Worm (Caenorhabditis elegans) whole organism, L1 larva: ENCODE data around the gene fbxb-75.

Experiments used
- C04F5.9 ChIP-seq: sonication (generic microtip); optimal IDR thresholded peaks from 2 replicates; lab custom pipeline; 2016; ENCODE audit warnings: missing genetic modification characterization, missing compliant biosample characterization
- C34B4.2 ChIP-seq: sonication (generic microtip); optimal IDR thresholded peaks from 2 replicates; lab custom pipeline; 2017; ENCODE audit warnings: mild to moderate bottlenecking, missing genetic modification characterization, missing compliant biosample characterization
- F16B12.6 ChIP-seq: fragments of 150-350 bp; optimal IDR thresholded peaks from 2 replicates; lab custom pipeline; 2014; ENCODE audit warnings: missing biosample characterization, missing genetic modification characterization
- blmp-1 ChIP-seq: fragments of 150-350 bp; optimal IDR thresholded peaks from 2 replicates; lab custom pipeline; 2014; ENCODE audit warnings: missing biosample characterization, missing genetic modification characterization
- ceh-63 ChIP-seq: fragments of 200-800 bp; sonication (Bioruptor generic); optimal IDR thresholded peaks from 2 replicates; lab custom pipeline; 2018; ENCODE audit warnings: mild to moderate bottlenecking, missing genetic modification characterization, missing compliant biosample characterization
- ceh-82 ChIP-seq, 3 experiments: fragments of 150-350 bp in 1 of 3; sonication (generic microtip) in 2 of 3; optimal IDR thresholded peaks; 2 replicates each; lab custom pipeline; 2014 to 2017; ENCODE audit warnings: missing biosample characterization in 3 of 3, missing genetic modification characterization in 3 of 3
- ceh-90 ChIP-seq: sonication (generic microtip); optimal IDR thresholded peaks from 2 replicates; lab custom pipeline; 2016; ENCODE audit warnings: missing genetic modification characterization, missing compliant biosample characterization
- ces-1 ChIP-seq: fragments of 150-350 bp; optimal IDR thresholded peaks from 2 replicates; lab custom pipeline; 2014; ENCODE audit warnings: missing biosample characterization, missing genetic modification reagents, missing genetic modification characterization
- dpl-1 ChIP-seq, 3 experiments: fragments of 150-350 bp in 2 of 3; sonication (generic microtip) in 1 of 3; optimal IDR thresholded peaks; 2 replicates each; lab custom pipeline; 2014 to 2017; ENCODE audit warnings: missing biosample characterization in 3 of 3, missing genetic modification characterization in 3 of 3, missing genetic modification reagents in 3 of 3
- dsc-1 ChIP-seq: sonication (generic microtip); optimal IDR thresholded peaks from 2 replicates; lab custom pipeline; 2016; ENCODE audit warnings: mild to moderate bottlenecking, missing genetic modification characterization, missing compliant biosample characterization
- egl-27 ChIP-seq, 2 experiments: fragments of 150-350 bp in 1 of 2; sonication (generic microtip); optimal IDR thresholded peaks; 3 replicates each; lab custom pipeline; 2017 to 2018; ENCODE audit warnings: missing biosample characterization in 2 of 2, missing genetic modification characterization in 2 of 2, missing genetic modification reagents in 2 of 2
- fkh-10 ChIP-seq: sonication (generic microtip); optimal IDR thresholded peaks from 2 replicates; lab custom pipeline; 2017; ENCODE audit warnings: missing biosample characterization, missing genetic modification reagents, missing genetic modification characterization
- fkh-4 ChIP-seq: sonication (generic microtip); optimal IDR thresholded peaks from 2 replicates; lab custom pipeline; 2016; ENCODE audit warnings: missing compliant biosample characterization, missing genetic modification characterization, borderline replicate concordance
- fos-1 ChIP-seq: fragments of 150-350 bp; optimal IDR thresholded peaks from 2 replicates; lab custom pipeline; 2014; ENCODE audit warnings: missing biosample characterization, missing genetic modification characterization
- hpl-2 ChIP-seq: fragments of 150-350 bp; optimal IDR thresholded peaks from 2 replicates; lab custom pipeline; 2014; ENCODE audit warnings: missing biosample characterization, missing genetic modification reagents, missing genetic modification characterization
- isw-1 ChIP-seq: fragments of 200-800 bp; sonication (Bioruptor generic); IDR thresholded peaks from 2 replicates; pipeline ENCODE4 v1.3.6; 2022; ENCODE audit warnings: missing genetic modification characterization, missing compliant biosample characterization
- lin-15B ChIP-seq: fragments of 150-350 bp; sonication (generic microtip); optimal IDR thresholded peaks from 3 replicates; lab custom pipeline; 2014; ENCODE audit warnings: missing biosample characterization, missing genetic modification characterization
- lin-39 ChIP-seq: fragments of 150-350 bp; optimal IDR thresholded peaks from 2 replicates; lab custom pipeline; 2014; ENCODE audit warnings: missing biosample characterization, missing genetic modification reagents, missing genetic modification characterization
- mab-9 ChIP-seq: fragments of 200-800 bp; sonication (Bioruptor generic); IDR thresholded peaks from 2 replicates; pipeline ENCODE4 v1.3.6; 2022; ENCODE audit warnings: missing genetic modification reagents, missing genetic modification characterization, missing compliant biosample characterization
- mdl-1 ChIP-seq, 2 experiments: fragments of 150-350 bp; optimal IDR thresholded peaks; 2 replicates each; lab custom pipeline; 2014 to 2017; ENCODE audit warnings: missing biosample characterization in 2 of 2, missing genetic modification characterization in 2 of 2, inconsistent platforms in 1 of 2
- mef-2 ChIP-seq: fragments of 150-350 bp; optimal IDR thresholded peaks from 2 replicates; lab custom pipeline; 2014; ENCODE audit warnings: missing biosample characterization, missing genetic modification characterization
- mep-1 ChIP-seq: fragments of 150-350 bp; optimal IDR thresholded peaks from 2 replicates; lab custom pipeline; 2014; ENCODE audit warnings: missing biosample characterization, missing genetic modification characterization
- nhr-11 ChIP-seq: fragments of 150-350 bp; optimal IDR thresholded peaks from 2 replicates; lab custom pipeline; 2014; ENCODE audit warnings: missing biosample characterization, missing genetic modification characterization
- nhr-19 ChIP-seq: fragments of 200-800 bp; sonication (Bioruptor generic); conservative IDR thresholded peaks from 2 replicates; pipeline ENCODE4 v1.3.6; 2022; ENCODE audit warnings: missing genetic modification characterization, missing compliant biosample characterization
- nhr-20 ChIP-seq: sonication (generic microtip); optimal IDR thresholded peaks from 2 replicates; lab custom pipeline; 2016; ENCODE audit warnings: mild to moderate bottlenecking, missing genetic modification characterization, missing compliant biosample characterization
- nhr-28 ChIP-seq: fragments of 150-350 bp; optimal IDR thresholded peaks from 2 replicates; lab custom pipeline; 2014; ENCODE audit warnings: missing biosample characterization, missing genetic modification characterization
- nhr-47 ChIP-seq: sonication (generic microtip); optimal IDR thresholded peaks from 2 replicates; lab custom pipeline; 2016; ENCODE audit warnings: mild to moderate bottlenecking, missing genetic modification characterization, moderate library complexity, missing compliant biosample characterization
- nhr-84 ChIP-seq: sonication (generic microtip); optimal IDR thresholded peaks from 2 replicates; lab custom pipeline; 2017; ENCODE audit warnings: missing biosample characterization, missing genetic modification characterization
- nhr-85 ChIP-seq: sonication (generic microtip); peaks from one replicate; lab custom pipeline; 2016; ENCODE audit warnings: missing genetic modification characterization, inconsistent platforms, missing compliant biosample characterization
- nhr-90 ChIP-seq: sonication (generic microtip); optimal IDR thresholded peaks from 2 replicates; lab custom pipeline; 2016; ENCODE audit warnings: mild to moderate bottlenecking, missing genetic modification characterization, missing compliant biosample characterization; ENCODE audit not compliant: poor library complexity
- pax-3 ChIP-seq: fragments of 200-800 bp; sonication (Bioruptor generic); optimal IDR thresholded peaks from 2 replicates; lab custom pipeline; 2018; ENCODE audit warnings: mild to moderate bottlenecking, missing genetic modification characterization, moderate library complexity, missing compliant biosample characterization
- rnt-1 ChIP-seq: sonication (generic microtip); optimal IDR thresholded peaks from 2 replicates; lab custom pipeline; 2016; ENCODE audit warnings: mild to moderate bottlenecking, missing genetic modification characterization, moderate library complexity, missing compliant biosample characterization
- skn-1 ChIP-seq: fragments of 150-350 bp; optimal IDR thresholded peaks from 2 replicates; lab custom pipeline; 2014; ENCODE audit warnings: missing biosample characterization, missing genetic modification characterization
- snu-23 ChIP-seq: sonication (generic microtip); optimal IDR thresholded peaks from 2 replicates; lab custom pipeline; 2016; ENCODE audit warnings: missing genetic modification characterization, missing compliant biosample characterization
- sox-4 ChIP-seq: sonication (generic microtip); optimal IDR thresholded peaks from 2 replicates; lab custom pipeline; 2016; ENCODE audit warnings: missing genetic modification characterization, missing compliant biosample characterization
- swsn-7 ChIP-seq: sonication (generic microtip); optimal IDR thresholded peaks from 2 replicates; lab custom pipeline; 2016; ENCODE audit warnings: missing genetic modification characterization, missing compliant biosample characterization
- tbx-2 ChIP-seq: sonication (generic microtip); optimal IDR thresholded peaks from 2 replicates; lab custom pipeline; 2016; ENCODE audit warnings: missing genetic modification characterization, missing compliant biosample characterization
- tlp-1 ChIP-seq: fragments of 150-350 bp; optimal IDR thresholded peaks from 2 replicates; lab custom pipeline; 2014; ENCODE audit warnings: missing biosample characterization, missing genetic modification characterization
- unc-30 ChIP-seq: sonication (generic microtip); optimal IDR thresholded peaks from 2 replicates; lab custom pipeline; 2017; ENCODE audit warnings: missing biosample characterization, missing genetic modification characterization
- unc-62 ChIP-seq: fragments of 150-350 bp; optimal IDR thresholded peaks from 2 replicates; lab custom pipeline; 2014; ENCODE audit warnings: missing biosample characterization, missing genetic modification reagents, missing genetic modification characterization
- unc-86 ChIP-seq: sonication (generic microtip); optimal IDR thresholded peaks from 2 replicates; lab custom pipeline; 2016; ENCODE audit warnings: missing genetic modification characterization, missing compliant biosample characterization
- vab-15 ChIP-seq: sonication (generic microtip); optimal IDR thresholded peaks from 2 replicates; lab custom pipeline; 2017; ENCODE audit warnings: missing genotype, mild to moderate bottlenecking, missing genetic modification characterization, missing compliant biosample characterization
- zag-1 ChIP-seq: fragments of 150-350 bp; optimal IDR thresholded peaks from 2 replicates; lab custom pipeline; 2014; ENCODE audit warnings: missing biosample characterization, missing genetic modification characterization
- zip-4 ChIP-seq: fragments of 200-800 bp; sonication (Bioruptor generic); optimal IDR thresholded peaks from 2 replicates; lab custom pipeline; 2018; ENCODE audit warnings: mild to moderate bottlenecking, missing genetic modification characterization, moderate library complexity, missing compliant biosample characterization
- ztf-11 ChIP-seq, 2 experiments: sonication (generic microtip); optimal IDR thresholded peaks; 2 replicates each; lab custom pipeline; 2016 to 2017; ENCODE audit warnings: missing genetic modification characterization in 2 of 2, missing biosample characterization in 1 of 2, missing compliant biosample characterization in 1 of 2
- ztf-4 ChIP-seq: fragments of 150-350 bp; optimal IDR thresholded peaks from 2 replicates; lab custom pipeline; 2014; ENCODE audit warnings: missing biosample characterization, missing genetic modification characterization

The fbxb-75 gene

ce11 chrIV:4400350-4401326 is 40.3 kb downstream of the fbxb-75 start, which contains the start of gene Y24D9A.6 (continued):
- TF ChIP-seq ceh-82 (tag; optimal IDR thresholded peaks at IDR 0.05; lab: Kevin White, UChicago) (peak; percentile 20 to 47 (median 37)), unc-86 (tag; lab: Kevin White, UChicago) (no peak), nhr-47 (tag; lab: Kevin White, UChicago) (peak; percentile 84), isw-1 (no peak), mep-1 (peak; percentile 78), unc-30 (tag; lab: Kevin White, UChicago) (no peak), ceh-63 (GFP tag; lab: Kevin White, UChicago) (no peak), nhr-19 (GFP tag; lab: Robert Waterston, UW) (peak; percentile 89), mab-9 (GFP tag; lab: Robert Waterston, UW) (peak; percentile 59), F16B12.6 (tag; lab: Kevin White, UChicago) (no peak), snu-23 (GFP tag; lab: Kevin White, UChicago) (peak; percentile 63), C34B4.2 (tag; lab: Kevin White, UChicago) (no peak), lin-39 (tag; lab: Kevin White, UChicago) (peak; percentile 74), nhr-85 (peak; percentile 100), nhr-11 (peak; percentile 68), zag-1 (tag; lab: Kevin White, UChicago) (no peak), dpl-1 (GFP tag; optimal IDR thresholded peaks at IDR 0.05; lab: Kevin White, UChicago) (peak; percentile 60 to 75 (median 69)), C04F5.9 (tag; lab: Kevin White, UChicago) (no peak), nhr-20 (tag; lab: Kevin White, UChicago) (peak; percentile 84), mef-2 (tag; lab: Kevin White, UChicago) (no peak), sox-4 (tag; lab: Kevin White, UChicago) (no peak), egl-27 (tag; optimal IDR thresholded peaks at IDR 0.05; lab: Kevin White, UChicago) (peak; percentile 58 to 71), hpl-2 (peak; percentile 74), blmp-1 (peak; percentile 98), zip-4 (GFP tag; lab: Kevin White, UChicago) (no peak), mdl-1 (tag; optimal IDR thresholded peaks at IDR 0.05; lab: Kevin White, UChicago) (peak; percentile 10 to 63), swsn-7 (tag; lab: Kevin White, UChicago) (peak; percentile 43), nhr-84 (tag; lab: Kevin White, UChicago) (no peak), ces-1 (GFP tag; lab: Kevin White, UChicago) (no peak), fkh-10 (no peak), nhr-90 (peak; percentile 94), rnt-1 (tag; lab: Kevin White, UChicago) (peak; percentile 49), ceh-90 (tag; lab: Kevin White, UChicago) (no peak), lin-15B (no peak), vab-15 (tag; lab: Kevin White, UChicago) (peak; percentile 66), tbx-2 (peak; percentile 64), skn-1 (tag; lab: Kevin White, UChicago) (peak; percentile 57), fos-1 (tag; lab: Kevin White, UChicago) (peak; percentile 55), pax-3 (tag; lab: Kevin White, UChicago) (peak; percentile 4), ztf-11 (tag; optimal IDR thresholded peaks at IDR 0.05; lab: Kevin White, UChicago) (no peak), unc-62 (GFP tag; lab: Kevin White, UChicago) (no peak), ztf-4 (peak; percentile 68), fkh-4 (tag; lab: Kevin White, UChicago) (no peak), nhr-28 (tag; lab: Kevin White, UChicago) (no peak), tlp-1 (tag; lab: Kevin White, UChicago) (no peak), dsc-1 (tag; lab: Kevin White, UChicago) (no peak)
